7 fruit fly cellular contexts compared by ENCODE assay signal in genomic region chr3L:22267248-22267957, dm6.
A peak's percentile ranks its signal among the peaks of the same experiment; 100 is the strongest.
TF ChIP-seq lines count a peak whose summit lies in the region.

Csp (plus strand) TSS chr3L:22267382.

- TF ChIP-seq CTCF in S2 (optimal IDR thresholded peaks at IDR 0.05; lab: Kevin White, UChicago), result peak; percentile 93 to 97
- peak; percentile 96 for TF ChIP-seq CTCF in whole organism, embryonic (GFP tag; optimal IDR thresholded peaks at IDR 0.05; lab: Kevin White, UChicago)

TF ChIP-seq in whole organism, 6 proteins besides CTCF, POLR2A, EP300 and RAD21:
- TF ChIP-seq psq (optimal IDR thresholded peaks at IDR 0.05; lab: Kevin White, UChicago), result no peak
- peak; percentile 6 for TF ChIP-seq Dll (optimal IDR thresholded peaks at IDR 0.05; lab: Kevin White, UChicago)
- no peak for TF ChIP-seq CG8478 (optimal IDR thresholded peaks at IDR 0.05; lab: Kevin White, UChicago)
- no peak for TF ChIP-seq usp (GFP tag; optimal IDR thresholded peaks at IDR 0.05; lab: Kevin White, UChicago)
- TF ChIP-seq EcR (GFP tag; optimal IDR thresholded peaks at IDR 0.05; lab: Kevin White, UChicago), result no peak
- TF ChIP-seq pan (optimal IDR thresholded peaks at IDR 0.05; lab: Kevin White, UChicago), result peak; percentile 68

TF ChIP-seq in whole organism, adult, 20 proteins besides CTCF, POLR2A, EP300 and RAD21 (continues in another document):
- TF ChIP-seq Mnt (GFP tag; optimal IDR thresholded peaks at IDR 0.05; lab: Kevin White, UChicago) (peak; percentile 61), CG1620 (GFP tag; optimal IDR thresholded peaks at IDR 0.05; lab: Kevin White, UChicago) (peak; percentile 45), bab1 (GFP tag; optimal IDR thresholded peaks at IDR 0.05; lab: Kevin White, UChicago) (peak; percentile 47), cic (GFP tag; optimal IDR thresholded peaks at IDR 0.05; lab: Kevin White, UChicago) (peak; percentile 35), Hr96 (GFP tag; optimal IDR thresholded peaks at IDR 0.05; lab: Kevin White, UChicago) (peak; percentile 67), CG7045 (GFP tag; optimal IDR thresholded peaks at IDR 0.05; lab: Kevin White, UChicago) (peak; percentile 35), CG5204 (GFP tag; optimal IDR thresholded peaks at IDR 0.05; lab: Kevin White, UChicago) (peak; percentile 59), toe (GFP tag; optimal IDR thresholded peaks at IDR 0.05; lab: Kevin White, UChicago) (peak; percentile 78), Crg-1 (GFP tag; optimal IDR thresholded peaks at IDR 0.05; lab: Kevin White, UChicago) (peak; percentile 5), tj (GFP tag; optimal IDR thresholded peaks at IDR 0.05; lab: Kevin White, UChicago) (no peak), CG11617 (GFP tag; optimal IDR thresholded peaks at IDR 0.05; lab: Kevin White, UChicago) (peak; percentile 18), ovo (GFP tag; optimal IDR thresholded peaks at IDR 0.05; lab: Kevin White, UChicago) (peak; percentile 18), cnc (optimal IDR thresholded peaks at IDR 0.05; lab: Kevin White, UChicago) (no peak), CG7101 (tag; optimal IDR thresholded peaks at IDR 0.05; lab: Kevin White, UChicago) (peak; percentile 38), CG33017 (tag; optimal IDR thresholded peaks at IDR 0.05; lab: Kevin White, UChicago) (no peak), CG14711 (tag; optimal IDR thresholded peaks at IDR 0.05; lab: Kevin White, UChicago) (peak; percentile 35), CG12768 (GFP tag; optimal IDR thresholded peaks at IDR 0.05; lab: Kevin White, UChicago) (peak; percentile 56)

TF ChIP-seq in whole organism, embryonic, 481 proteins besides CTCF, POLR2A, EP300 and RAD21 (continues in another document):
- no peak for TF ChIP-seq so (GFP tag; IDR thresholded peaks at IDR 0.05; lab: Robert Waterston, UW)
- TF ChIP-seq Lhr (GFP tag; optimal IDR thresholded peaks at IDR 0.05; lab: Kevin White, UChicago), result peak; percentile 10
- TF ChIP-seq Abd-B (GFP tag; optimal IDR thresholded peaks at IDR 0.05; lab: Kevin White, UChicago), result peak; percentile 14
- no peak for TF ChIP-seq Mrtf (GFP tag; IDR thresholded peaks at IDR 0.05; lab: Robert Waterston, UW)
- TF ChIP-seq Hsf (GFP tag; optimal IDR thresholded peaks at IDR 0.05; lab: Kevin White, UChicago), result peak; percentile 16
- peak; percentile 63 for TF ChIP-seq CHES-1-like (GFP tag; optimal IDR thresholded peaks at IDR 0.05; lab: Kevin White, UChicago)
- TF ChIP-seq bigmax (GFP tag; optimal IDR thresholded peaks at IDR 0.05; lab: Kevin White, UChicago), result peak; percentile 13
- peak; percentile 82 for TF ChIP-seq Med (GFP tag; lab: Kevin White, UChicago)
- TF ChIP-seq CG17328 (GFP tag; IDR thresholded peaks at IDR 0.05; lab: Robert Waterston, UW), result peak; percentile 21; the same call in 1 of the 2 replicates
- TF ChIP-seq Dad (GFP tag; optimal IDR thresholded peaks at IDR 0.05; lab: Kevin White, UChicago), result no peak
- peak; percentile 50; the same call in 1 of the 2 replicates for TF ChIP-seq CG9932 (GFP tag; IDR thresholded peaks at IDR 0.05; lab: Robert Waterston, UW)
- peak; percentile 18 for TF ChIP-seq Ets65A (GFP tag; lab: Kevin White, UChicago)
- no peak for TF ChIP-seq CG4854 (GFP tag; optimal IDR thresholded peaks at IDR 0.05; lab: Kevin White, UChicago)
- TF ChIP-seq zfh2 (GFP tag; optimal IDR thresholded peaks at IDR 0.05; lab: Kevin White, UChicago), result peak; percentile 12
- peak; percentile 32 for TF ChIP-seq CG5245 (GFP tag; optimal IDR thresholded peaks at IDR 0.05; lab: Kevin White, UChicago)
- no peak for TF ChIP-seq klu (GFP tag; IDR thresholded peaks at IDR 0.05; lab: Robert Waterston, UW)
- TF ChIP-seq scrt (GFP tag; optimal IDR thresholded peaks at IDR 0.05; lab: Kevin White, UChicago), result peak; percentile 1
- TF ChIP-seq slp2 (GFP tag; optimal IDR thresholded peaks at IDR 0.05; lab: Kevin White, UChicago), result no peak

TF ChIP-seq in whole organism, prepupa, 60 proteins besides CTCF, POLR2A, EP300 and RAD21 (continues in another document):
- TF ChIP-seq OdsH (GFP tag; optimal IDR thresholded peaks at IDR 0.05; lab: Kevin White, UChicago), result peak; percentile 18
- peak; percentile 61 for TF ChIP-seq dsx (GFP tag; optimal IDR thresholded peaks at IDR 0.05; lab: Kevin White, UChicago; ENCODE audit: poor library complexity, severe bottlenecking)
- peak; percentile 42 for TF ChIP-seq CG31627 (GFP tag; optimal IDR thresholded peaks at IDR 0.05; lab: Kevin White, UChicago)
- peak; percentile 21 for TF ChIP-seq cyc (GFP tag; optimal IDR thresholded peaks at IDR 0.05; lab: Kevin White, UChicago)
- TF ChIP-seq CG3919 (GFP tag; optimal IDR thresholded peaks at IDR 0.05; lab: Kevin White, UChicago), result peak; percentile 52
- peak; percentile 27 for TF ChIP-seq Ets21C (GFP tag; optimal IDR thresholded peaks at IDR 0.05; lab: Kevin White, UChicago)
- TF ChIP-seq Eip75B (GFP tag; optimal IDR thresholded peaks at IDR 0.05; lab: Kevin White, UChicago), result peak; percentile 42
- peak; percentile 6 for TF ChIP-seq CG34406 (GFP tag; optimal IDR thresholded peaks at IDR 0.05; lab: Kevin White, UChicago)
- TF ChIP-seq Eip93F (GFP tag; optimal IDR thresholded peaks at IDR 0.05; lab: Kevin White, UChicago), result no peak
- no peak for TF ChIP-seq Ets96B (tag; optimal IDR thresholded peaks at IDR 0.05; lab: Kevin White, UChicago)
- TF ChIP-seq eg (GFP tag; IDR thresholded peaks at IDR 0.05; lab: Robert Waterston, UW), result peak; percentile 65; the same call in 2 of the 3 replicates
- TF ChIP-seq esn (GFP tag; optimal IDR thresholded peaks at IDR 0.05; lab: Kevin White, UChicago), result peak; percentile 39
- TF ChIP-seq net (GFP tag; optimal IDR thresholded peaks at IDR 0.05; lab: Kevin White, UChicago), result peak; percentile 14
- no peak for TF ChIP-seq vri (GFP tag; optimal IDR thresholded peaks at IDR 0.05; lab: Kevin White, UChicago)
- no peak for TF ChIP-seq achi (GFP tag; optimal IDR thresholded peaks at IDR 0.05; lab: Kevin White, UChicago)
- peak; percentile 57 for TF ChIP-seq CG16779 (tag; optimal IDR thresholded peaks at IDR 0.05; lab: Kevin White, UChicago)
- no peak for TF ChIP-seq CG4318 (GFP tag; optimal IDR thresholded peaks at IDR 0.05; lab: Kevin White, UChicago)
- TF ChIP-seq topi (GFP tag; optimal IDR thresholded peaks at IDR 0.05; lab: Kevin White, UChicago), result peak; percentile 24

TF ChIP-seq in whole organism, pupa, 21 proteins besides CTCF, POLR2A, EP300 and RAD21:
- TF ChIP-seq Snoo (tag; optimal IDR thresholded peaks at IDR 0.05; lab: Kevin White, UChicago) (no peak), CG4496 (GFP tag; IDR thresholded peaks at IDR 0.05; lab: Robert Waterston, UW) (peak; percentile 36; the same call in 2 of the 3 replicates), CG8301 (tag; optimal IDR thresholded peaks at IDR 0.05; lab: Kevin White, UChicago) (no peak), Pif1B (GFP tag; optimal IDR thresholded peaks at IDR 0.05; lab: Kevin White, UChicago) (no peak), fd96Ca (GFP tag; IDR thresholded peaks at IDR 0.05; lab: Robert Waterston, UW) (0 out of 3 replicates have a peak, but pooled peaks have one; percentile 11), CG9948 (tag; optimal IDR thresholded peaks at IDR 0.05; lab: Kevin White, UChicago) (no peak), rn (GFP tag; IDR thresholded peaks at IDR 0.05; lab: Robert Waterston, UW) (no peak), EcR (GFP tag; optimal IDR thresholded peaks at IDR 0.05; lab: Kevin White, UChicago) (peak; percentile 65), gl (tag; optimal IDR thresholded peaks at IDR 0.05; lab: Kevin White, UChicago) (no peak), CG34367 (tag; optimal IDR thresholded peaks at IDR 0.05; lab: Kevin White, UChicago) (no peak), CG14655 (GFP tag; optimal IDR thresholded peaks at IDR 0.05; lab: Kevin White, UChicago) (no peak), CG12605 (GFP tag; IDR thresholded peaks at IDR 0.05; lab: Robert Waterston, UW) (no peak), CG32121 (GFP tag; IDR thresholded peaks at IDR 0.05; lab: Robert Waterston, UW) (peak; percentile 34; the same call in 1 of the 2 replicates), CG8159 (tag; optimal IDR thresholded peaks at IDR 0.05; lab: Kevin White, UChicago) (no peak)

TF ChIP-seq in whole organism, wandering third instar larva, 38 proteins besides CTCF, POLR2A, EP300 and RAD21 (continues in another document):
- TF ChIP-seq brk (GFP tag; optimal IDR thresholded peaks at IDR 0.05; lab: Kevin White, UChicago) (no peak), sage (GFP tag; optimal IDR thresholded peaks at IDR 0.05; lab: Kevin White, UChicago) (no peak), CG9705 (GFP tag; optimal IDR thresholded peaks at IDR 0.05; lab: Kevin White, UChicago) (no peak), CG32264 (GFP tag; optimal IDR thresholded peaks at IDR 0.05; lab: Kevin White, UChicago) (no peak), rgr (GFP tag; optimal IDR thresholded peaks at IDR 0.05; lab: Kevin White, UChicago) (peak; percentile 28), N (GFP tag; optimal IDR thresholded peaks at IDR 0.05; lab: Kevin White, UChicago) (no peak), pan (optimal IDR thresholded peaks at IDR 0.05; lab: Kevin White, UChicago) (no peak), dmrt93B (GFP tag; optimal IDR thresholded peaks at IDR 0.05; lab: Kevin White, UChicago) (no peak), fru (GFP tag; optimal IDR thresholded peaks at IDR 0.05; lab: Kevin White, UChicago) (peak; percentile 49), Hnf4 (GFP tag; optimal IDR thresholded peaks at IDR 0.05; lab: Kevin White, UChicago) (peak; percentile 67), Abd-B (GFP tag; optimal IDR thresholded peaks at IDR 0.05; lab: Kevin White, UChicago) (no peak), Hr78 (GFP tag; optimal IDR thresholded peaks at IDR 0.05; lab: Kevin White, UChicago) (no peak), Hr83 (GFP tag; optimal IDR thresholded peaks at IDR 0.05; lab: Kevin White, UChicago; ENCODE audit: poor library complexity, severe bottlenecking) (peak; percentile 68), GATAd (GFP tag; optimal IDR thresholded peaks at IDR 0.05; lab: Kevin White, UChicago) (no peak), Vsx2 (GFP tag; optimal IDR thresholded peaks at IDR 0.05; lab: Kevin White, UChicago; ENCODE audit: partially characterized antibody) (no peak), Mio (GFP tag; optimal IDR thresholded peaks at IDR 0.05; lab: Kevin White, UChicago) (no peak), foxo (GFP tag; optimal IDR thresholded peaks at IDR 0.05; lab: Kevin White, UChicago) (peak in 1 of 2 experiments; percentile 66), h (GFP tag; optimal IDR thresholded peaks at IDR 0.05; lab: Kevin White, UChicago) (peak; percentile 66), tai (GFP tag; optimal IDR thresholded peaks at IDR 0.05; lab: Kevin White, UChicago) (no peak), usp (GFP tag; optimal IDR thresholded peaks at IDR 0.05; lab: Kevin White, UChicago) (no peak), br (GFP tag; optimal IDR thresholded peaks at IDR 0.05; lab: Kevin White, UChicago) (peak; percentile 67), Myc (optimal IDR thresholded peaks at IDR 0.05; lab: Kevin White, UChicago) (peak; percentile 28), OdsH (GFP tag; optimal IDR thresholded peaks at IDR 0.05; lab: Kevin White, UChicago) (peak; percentile 19), HLH106 (tag; optimal IDR thresholded peaks at IDR 0.05; lab: Kevin White, UChicago) (peak; percentile 13), jim (GFP tag; optimal IDR thresholded peaks at IDR 0.05; lab: Kevin White, UChicago) (no peak), dsf (GFP tag; optimal IDR thresholded peaks at IDR 0.05; lab: Kevin White, UChicago; ENCODE audit: borderline replicate concordance) (no peak), lola (GFP tag; optimal IDR thresholded peaks at IDR 0.05; lab: Kevin White, UChicago) (no peak)
